Worm (Caenorhabditis elegans): ENCODE results near the gene C45G9.4.

DNA sequence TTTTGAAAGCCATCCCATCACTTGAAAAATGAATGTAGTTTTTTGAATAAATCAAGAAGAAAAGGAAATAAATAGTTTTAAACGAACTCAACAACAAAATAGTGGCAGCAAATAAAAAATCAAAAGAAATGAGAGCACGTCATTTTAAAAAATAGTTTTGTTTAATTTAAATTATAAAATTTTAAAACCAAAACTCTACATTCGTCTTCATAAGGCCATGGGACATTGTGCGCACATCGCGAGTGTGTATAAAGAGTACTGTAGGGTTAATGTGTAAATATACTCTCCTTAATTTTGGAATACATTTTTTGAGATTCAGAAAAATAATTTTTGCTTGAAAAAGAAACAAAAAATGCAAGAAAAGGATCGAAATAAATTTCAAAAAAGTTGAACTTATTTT lies 10.6 kb upstream of the C45G9.4 start, which contains the start of gene C45G9.15:
- TF ChIP-seq klf-2 (GFP tag; conservative IDR thresholded peaks at IDR 0.05) (no peak), med-1 (GFP tag; optimal IDR thresholded peaks at IDR 0.05; ENCODE audit: insufficient read depth) (no peak), cog-1 (tag; optimal IDR thresholded peaks at IDR 0.05) (no peak)

Data from whole organism, midembryonic.